Fruit fly (Drosophila melanogaster) whole organism, embryonic: Measurements from ENCODE around the gene CG32428.
A peak's percentile ranks its signal among the peaks of the same experiment; 100 is the strongest.

Experiments
- Aef1 ChIP-seq: fragments of 200-800 bp; sonication (Bioruptor generic); IDR thresholded peaks from 3 replicates; pipeline ENCODE4 v1.3.6; 2022; ENCODE audit warnings: missing biosample characterization, missing genetic modification characterization
- B-H1 ChIP-seq: fragments of 200-800 bp; sonication (Bioruptor generic); IDR thresholded peaks from 3 replicates; pipeline ENCODE4 v1.3.6; 2022; ENCODE audit warnings: missing biosample characterization, missing genetic modification characterization
- Bgb ChIP-seq: fragments of 200-800 bp; sonication (Bioruptor generic); IDR thresholded peaks from 2 replicates; pipeline ENCODE4 v1.3.6; 2022; ENCODE audit warnings: missing biosample characterization, missing genetic modification characterization; ENCODE audit not compliant: partially characterized antibody
- Blimp-1 ChIP-seq: fragments of 200-800 bp; sonication (Bioruptor generic); optimal IDR thresholded peaks from 3 replicates; lab custom pipeline; 2018; ENCODE audit warnings: missing biosample characterization, missing genetic modification characterization, mild to moderate bottlenecking, moderate library complexity, missing genetic modification reagents
- CG1024 ChIP-seq: fragments of 200-800 bp; sonication (Bioruptor generic); IDR thresholded peaks from 2 replicates; pipeline ENCODE4 v1.3.6; 2022; ENCODE audit warnings: missing biosample characterization, missing genetic modification characterization
- CG10543 ChIP-seq: fragments of 200-800 bp; sonication (Bioruptor generic); optimal IDR thresholded peaks from 3 replicates; lab custom pipeline; 2017; ENCODE audit warnings: missing biosample characterization, mild to moderate bottlenecking, missing genetic modification characterization, moderate library complexity
- CG11695 ChIP-seq: fragments of 200-800 bp; sonication (Bioruptor generic); IDR thresholded peaks from 3 replicates; pipeline ENCODE4 v1.3.6; 2022; ENCODE audit warnings: missing biosample characterization, missing genetic modification characterization
- CG12391 ChIP-seq: fragments of 200-800 bp; sonication (Bioruptor generic); optimal IDR thresholded peaks from 3 replicates; lab custom pipeline; 2018; ENCODE audit warnings: missing biosample characterization, mild to moderate bottlenecking, missing genetic modification characterization, moderate library complexity
- CG14667 ChIP-seq: fragments of 200-800 bp; sonication (Bioruptor generic); IDR thresholded peaks from 2 replicates; pipeline ENCODE4 v1.3.6; 2022; ENCODE audit warnings: missing biosample characterization, missing genetic modification characterization
- CG15269 ChIP-seq: fragments of 200-800 bp; sonication (Bioruptor generic); optimal IDR thresholded peaks from 2 replicates; lab custom pipeline; 2018; ENCODE audit warnings: missing biosample characterization, mild to moderate bottlenecking, missing genetic modification characterization, moderate library complexity
- CG2120 ChIP-seq: fragments of 200-800 bp; sonication (Bioruptor generic); optimal IDR thresholded peaks from 3 replicates; lab custom pipeline; 2016; ENCODE audit warnings: missing biosample characterization, missing genetic modification characterization
- CG31388 ChIP-seq: fragments of 200-800 bp; sonication (Bioruptor generic); optimal IDR thresholded peaks from 2 replicates; lab custom pipeline; 2016; ENCODE audit warnings: missing biosample characterization, missing genetic modification characterization
- CG32532 ChIP-seq: fragments of 200-800 bp; sonication (Bioruptor generic); IDR thresholded peaks from 2 replicates; pipeline ENCODE4 v1.3.6; 2022; ENCODE audit warnings: missing biosample characterization, missing genetic modification characterization
- CG32767 ChIP-seq: fragments of 200-800 bp; sonication (Bioruptor generic); IDR thresholded peaks from 2 replicates; pipeline ENCODE4 v1.3.6; 2022; ENCODE audit warnings: missing biosample characterization, missing genetic modification characterization
- CG34224 ChIP-seq: fragments of 200-800 bp; sonication (Bioruptor generic); IDR thresholded peaks from 3 replicates; pipeline ENCODE4 v1.3.6; 2022; ENCODE audit warnings: missing biosample characterization, missing genetic modification characterization; ENCODE audit not compliant: partially characterized antibody
- CG34376 ChIP-seq: fragments of 200-800 bp; sonication (Bioruptor generic); optimal IDR thresholded peaks from 2 replicates; lab custom pipeline; 2018; ENCODE audit warnings: missing biosample characterization, mild to moderate bottlenecking, missing genetic modification characterization
- CG7786 ChIP-seq: fragments of 200-800 bp; sonication (Bioruptor generic); optimal IDR thresholded peaks from 2 replicates; lab custom pipeline; 2016; ENCODE audit warnings: missing biosample characterization, missing genetic modification characterization
- CG8089 ChIP-seq: fragments of 200-800 bp; sonication (Bioruptor generic); optimal IDR thresholded peaks from 3 replicates; lab custom pipeline; 2016; ENCODE audit warnings: missing biosample characterization, missing genetic modification characterization
- CG8281 ChIP-seq: fragments of 200-800 bp; sonication (Bioruptor generic); optimal IDR thresholded peaks from 2 replicates; lab custom pipeline; 2018; ENCODE audit warnings: missing biosample characterization, mild to moderate bottlenecking, missing genetic modification characterization, moderate library complexity
- CG9437 ChIP-seq: fragments of 200-800 bp; sonication (Bioruptor generic); optimal IDR thresholded peaks from 2 replicates; lab custom pipeline; 2018; ENCODE audit warnings: missing biosample characterization, mild to moderate bottlenecking, missing genetic modification characterization
- Dp ChIP-seq: fragments of 200-800 bp; sonication (Bioruptor generic); optimal IDR thresholded peaks from 2 replicates; lab custom pipeline; 2018; ENCODE audit warnings: missing biosample characterization, mild to moderate bottlenecking, missing genetic modification characterization, moderate library complexity
- Hey ChIP-seq: fragments of 200-800 bp; sonication (Bioruptor generic); optimal IDR thresholded peaks from 3 replicates; lab custom pipeline; 2018; ENCODE audit warnings: missing biosample characterization, mild to moderate bottlenecking, missing genetic modification characterization
- Hr3 ChIP-seq: fragments of 200-800 bp; sonication (Bioruptor generic); optimal IDR thresholded peaks from 3 replicates; lab custom pipeline; 2016; ENCODE audit warnings: missing biosample characterization, missing genetic modification characterization
- NFAT ChIP-seq: fragments of 200-800 bp; sonication (Bioruptor generic); IDR thresholded peaks from 2 replicates; pipeline ENCODE4 v1.3.6; 2022; ENCODE audit warnings: missing biosample characterization, missing genetic modification characterization
- Nf-YB ChIP-seq: fragments of 200-800 bp; sonication (Bioruptor generic); optimal IDR thresholded peaks from 3 replicates; lab custom pipeline; 2019; ENCODE audit warnings: missing biosample characterization, mild to moderate bottlenecking, missing genetic modification characterization, moderate library complexity
- TFAM ChIP-seq: fragments of 200-800 bp; sonication (Bioruptor generic); optimal IDR thresholded peaks from 2 replicates; lab custom pipeline; 2017; ENCODE audit warnings: missing biosample characterization, missing genetic modification characterization, inconsistent platforms
- Tbp ChIP-seq: fragments of >200 bp; optimal IDR thresholded peaks from 2 replicates; lab custom pipeline; 2018; ENCODE audit warnings: missing biosample characterization, missing genetic modification characterization
- Xbp1 ChIP-seq: fragments of 200-800 bp; sonication (Bioruptor generic); optimal IDR thresholded peaks from 3 replicates; lab custom pipeline; 2016; ENCODE audit warnings: missing biosample characterization, mild to moderate bottlenecking, missing genetic modification characterization
- ara ChIP-seq: fragments of 200-800 bp; sonication (Bioruptor generic); IDR thresholded peaks from 2 replicates; pipeline ENCODE4 v1.3.6; 2022; ENCODE audit warnings: missing biosample characterization, missing genetic modification characterization
- chif ChIP-seq, 2 experiments: fragments of 200-800 bp; sonication (Bioruptor generic); optimal IDR thresholded peaks; 3 replicates each; lab custom pipeline; 2016; ENCODE audit warnings: missing biosample characterization in 2 of 2, missing genetic modification characterization in 2 of 2
- ci ChIP-seq: fragments of 200-800 bp; sonication (Bioruptor generic); IDR thresholded peaks from 3 replicates; pipeline ENCODE4 v1.3.6; 2022; ENCODE audit warnings: missing biosample characterization, missing genetic modification characterization
- croc ChIP-seq: fragments of 200-800 bp; sonication (Bioruptor generic); conservative IDR thresholded peaks from 3 replicates; pipeline ENCODE4 v1.3.6; 2022; ENCODE audit warnings: missing biosample characterization, missing genetic modification characterization
- cwo ChIP-seq: fragments of 200-800 bp; sonication (Bioruptor generic); optimal IDR thresholded peaks from 3 replicates; lab custom pipeline; 2017; ENCODE audit warnings: missing biosample characterization, missing genetic modification characterization, mild to moderate bottlenecking, moderate library complexity, missing genetic modification reagents
- dati ChIP-seq: fragments of 200-800 bp; sonication (Bioruptor generic); IDR thresholded peaks from 2 replicates; pipeline ENCODE4 v1.3.6; 2022; ENCODE audit warnings: missing biosample characterization, missing genetic modification characterization
- dpn ChIP-seq, 2 experiments: fragments of 200-800 bp; sonication (Bioruptor generic); optimal IDR thresholded peaks; 3 replicates each; lab custom pipeline; 2016; ENCODE audit warnings: missing biosample characterization in 2 of 2, missing genetic modification characterization in 2 of 2
- dysf ChIP-seq: fragments of 200-800 bp; sonication (Bioruptor generic); IDR thresholded peaks from 3 replicates; pipeline ENCODE4 v1.3.6; 2022; ENCODE audit warnings: missing biosample characterization, missing genetic modification characterization
- ewg ChIP-seq: fragments of 200-800 bp; sonication (Bioruptor generic); optimal IDR thresholded peaks from 3 replicates; lab custom pipeline; 2017; ENCODE audit warnings: mild to moderate bottlenecking, missing biosample characterization, missing genetic modification reagents, missing genetic modification characterization
- eyg ChIP-seq: fragments of 200-800 bp; sonication (Bioruptor generic); optimal IDR thresholded peaks from 3 replicates; lab custom pipeline; 2016; ENCODE audit warnings: missing biosample characterization, missing genetic modification characterization
- ken ChIP-seq: fragments of 200-800 bp; sonication (Bioruptor generic); IDR thresholded peaks from 3 replicates; pipeline ENCODE4 v1.3.6; 2022; ENCODE audit warnings: missing biosample characterization, missing genetic modification characterization
- knrl ChIP-seq: fragments of 200-800 bp; sonication (Bioruptor generic); IDR thresholded peaks from 3 replicates; pipeline ENCODE4 v1.3.6; 2022; ENCODE audit warnings: missing biosample characterization, missing genetic modification characterization; ENCODE audit not compliant: partially characterized antibody
- lola ChIP-seq, 3 experiments: fragments of >200 bp in 2 of 3; fragments of 200-800 bp in 1 of 3; sonication (Bioruptor generic) in 1 of 3; optimal IDR thresholded peaks; 2 replicates each; lab custom pipeline; 2017 to 2019; ENCODE audit warnings: missing biosample characterization in 3 of 3, missing genetic modification characterization in 3 of 3, mild to moderate bottlenecking in 1 of 3, moderate library complexity in 1 of 3
- mirr ChIP-seq: fragments of 200-800 bp; sonication (Bioruptor generic); optimal IDR thresholded peaks from 3 replicates; lab custom pipeline; 2018; ENCODE audit warnings: missing biosample characterization, mild to moderate bottlenecking, missing genetic modification characterization
- nerfin-1 ChIP-seq: fragments of 200-800 bp; sonication (Bioruptor generic); optimal IDR thresholded peaks from 3 replicates; lab custom pipeline; 2019; ENCODE audit warnings: missing biosample characterization, mild to moderate bottlenecking, missing genetic modification characterization, moderate library complexity
- nmo ChIP-seq: fragments of 200-800 bp; sonication (Bioruptor generic); optimal IDR thresholded peaks from 2 replicates; lab custom pipeline; 2018; ENCODE audit warnings: missing biosample characterization, mild to moderate bottlenecking, missing genetic modification characterization, moderate library complexity
- nom ChIP-seq: fragments of 200-800 bp; sonication (Bioruptor generic); optimal IDR thresholded peaks from 2 replicates; lab custom pipeline; 2017; ENCODE audit warnings: missing biosample characterization, missing genetic modification characterization, mild to moderate bottlenecking, moderate library complexity, missing genetic modification reagents
- odd ChIP-seq: fragments of 200-800 bp; sonication (Bioruptor generic); optimal IDR thresholded peaks from 2 replicates; lab custom pipeline; 2017; ENCODE audit warnings: missing biosample characterization, mild to moderate bottlenecking, missing genetic modification characterization
- pho ChIP-seq: fragments of 200-800 bp; sonication (Bioruptor generic); optimal IDR thresholded peaks from 2 replicates; lab custom pipeline; 2016; ENCODE audit warnings: missing biosample characterization, missing genetic modification characterization
- pita ChIP-seq: fragments of 200-800 bp; sonication (Bioruptor generic); optimal IDR thresholded peaks from 2 replicates; lab custom pipeline; 2017; ENCODE audit warnings: missing biosample characterization, mild to moderate bottlenecking, missing genetic modification characterization
- rib ChIP-seq: fragments of 200-800 bp; sonication (Bioruptor generic); IDR thresholded peaks from 2 replicates; pipeline ENCODE4 v1.3.6; 2022; ENCODE audit warnings: missing biosample characterization, missing genetic modification characterization
- sug ChIP-seq: fragments of 200-800 bp; optimal IDR thresholded peaks from 2 replicates; lab custom pipeline; 2019; ENCODE audit warnings: missing biosample characterization, mild to moderate bottlenecking, missing genetic modification characterization, moderate library complexity
- trh ChIP-seq: fragments of 200-800 bp; sonication (Bioruptor generic); optimal IDR thresholded peaks from 2 replicates; lab custom pipeline; 2016; ENCODE audit warnings: missing biosample characterization, missing genetic modification characterization

CG32428 gene

DNA sequence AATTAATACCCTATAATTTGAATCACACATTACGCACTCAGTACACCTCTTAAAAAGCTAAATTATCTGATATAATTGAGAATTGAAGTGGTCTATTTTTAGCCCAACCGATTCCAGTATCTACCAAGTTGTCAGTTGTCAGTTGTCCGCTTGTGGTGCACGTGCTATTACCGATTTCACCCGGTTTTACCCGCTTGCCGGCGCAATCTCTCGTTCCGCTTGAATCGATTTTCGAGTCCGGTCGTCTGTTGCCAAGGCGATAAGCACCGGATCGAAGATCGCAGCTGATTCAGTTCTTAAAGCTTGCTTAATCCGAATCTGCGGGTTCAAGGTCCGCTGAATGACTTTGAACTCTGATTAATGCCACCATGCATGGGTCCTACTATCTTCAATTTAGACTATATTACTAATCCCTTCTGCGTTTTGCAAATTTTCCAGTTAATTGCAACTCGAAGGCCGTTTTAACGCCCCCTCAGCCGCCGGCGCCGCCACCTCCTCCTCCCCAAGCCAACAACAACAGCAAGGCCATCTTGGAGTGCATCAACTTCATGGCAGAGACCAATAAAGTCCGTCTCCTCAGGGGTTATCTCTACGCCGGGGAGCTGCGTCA, 38.1 kb upstream of the CG32428 start (continued):
- TF ChIP-seq CG1024 (GFP tag; lab: Robert Waterston, UW) (no peak), Dp (GFP tag; lab: Kevin White, UChicago) (no peak), pita (GFP tag; lab: Kevin White, UChicago) (no peak), TFAM (GFP tag; lab: Kevin White, UChicago) (no peak), CG7786 (GFP tag; lab: Kevin White, UChicago) (no peak), CG34224 (GFP tag; lab: Robert Waterston, UW) (no peak), CG15269 (no peak), nmo (no peak), croc (GFP tag; lab: Robert Waterston, UW) (no peak), CG11695 (no peak), Bgb (GFP tag; lab: Robert Waterston, UW) (no peak), B-H1 (GFP tag; lab: Robert Waterston, UW) (no peak), odd (GFP tag; lab: Kevin White, UChicago) (no peak), CG12391 (tag; lab: Kevin White, UChicago) (no peak), CG2120 (GFP tag; lab: Kevin White, UChicago) (no peak), cwo (peak; percentile 78), lola (GFP tag; optimal IDR thresholded peaks at IDR 0.05; lab: Kevin White, UChicago) (no peak), Blimp-1 (no peak), ara (no peak), mirr (no peak), ewg (GFP tag; lab: Kevin White, UChicago) (no peak), dysf (GFP tag; lab: Robert Waterston, UW) (no peak), CG34376 (peak; percentile 68), dpn (GFP tag; optimal IDR thresholded peaks at IDR 0.05; lab: Kevin White, UChicago) (no peak), rib (no peak), chif (GFP tag; optimal IDR thresholded peaks at IDR 0.05; lab: Kevin White, UChicago) (no peak), eyg (GFP tag; lab: Kevin White, UChicago) (no peak), sug (tag; lab: Kevin White, UChicago) (peak; percentile 70), CG10543 (no peak), CG32767 (GFP tag; lab: Robert Waterston, UW) (no peak), trh (no peak), dati (GFP tag; lab: Robert Waterston, UW) (no peak), Aef1 (GFP tag; lab: Robert Waterston, UW) (no peak), Xbp1 (GFP tag; lab: Kevin White, UChicago) (no peak), Nf-YB (GFP tag; lab: Kevin White, UChicago) (no peak), NFAT (GFP tag; lab: Robert Waterston, UW) (no peak), CG14667 (GFP tag; lab: Robert Waterston, UW) (no peak), Hr3 (GFP tag; lab: Kevin White, UChicago) (no peak), CG8281 (no peak), Hey (tag; lab: Kevin White, UChicago) (no peak), Tbp (no peak), CG8089 (GFP tag; lab: Kevin White, UChicago) (no peak), ken (GFP tag; lab: Robert Waterston, UW) (no peak), CG32532 (GFP tag; lab: Robert Waterston, UW) (no peak), knrl (GFP tag; lab: Robert Waterston, UW) (no peak), pho (GFP tag; lab: Kevin White, UChicago) (no peak), CG31388 (GFP tag; lab: Kevin White, UChicago) (no peak), nerfin-1 (tag; lab: Kevin White, UChicago) (no peak), CG9437 (GFP tag; lab: Kevin White, UChicago) (no peak), ci (no peak), nom (peak; percentile 26)
